Fruit fly (Drosophila melanogaster) whole organism, prepupa: ENCODE results near the gene Ip259.

ENCODE experiments used
- CG10669 ChIP-seq: fragments of 200-800 bp; sonication (Bioruptor generic); optimal IDR thresholded peaks from 3 replicates; lab custom pipeline; 2018; ENCODE audit warnings: missing biosample characterization, mild to moderate bottlenecking, missing genetic modification characterization, moderate library complexity
- CG16779 ChIP-seq: fragments of 200-800 bp; sonication (Bioruptor generic); optimal IDR thresholded peaks from 3 replicates; lab custom pipeline; 2017; ENCODE audit warnings: missing biosample characterization, mild to moderate bottlenecking, missing genetic modification characterization
- CG3032 ChIP-seq: fragments of 200-800 bp; optimal IDR thresholded peaks from 2 replicates; lab custom pipeline; 2019; ENCODE audit warnings: missing biosample characterization, mild to moderate bottlenecking, missing genetic modification characterization, moderate library complexity
- CG32006 ChIP-seq: fragments of 200-800 bp; sonication (Bioruptor generic); optimal IDR thresholded peaks from 3 replicates; lab custom pipeline; 2017; ENCODE audit warnings: missing biosample characterization, mild to moderate bottlenecking, missing genetic modification characterization
- CG7368 ChIP-seq: fragments of 200-800 bp; sonication (Bioruptor generic); optimal IDR thresholded peaks from 3 replicates; lab custom pipeline; 2016; ENCODE audit warnings: missing biosample characterization, missing genetic modification characterization
- CG8319 ChIP-seq: fragments of 200-800 bp; sonication (Bioruptor generic); optimal IDR thresholded peaks from 3 replicates; lab custom pipeline; 2016; ENCODE audit warnings: missing biosample characterization, missing genetic modification characterization
- OdsH ChIP-seq: fragments of 200-800 bp; sonication (Bioruptor generic); optimal IDR thresholded peaks from 3 replicates; lab custom pipeline; 2016; ENCODE audit warnings: missing biosample characterization, missing genetic modification characterization
- Smox ChIP-seq: fragments of 200-800 bp; sonication (Bioruptor generic); optimal IDR thresholded peaks from 3 replicates; lab custom pipeline; 2016; ENCODE audit warnings: missing biosample characterization, missing genetic modification characterization
- Sox102F ChIP-seq: fragments of 200-800 bp; sonication (Bioruptor generic); optimal IDR thresholded peaks from 2 replicates; lab custom pipeline; 2016; ENCODE audit warnings: missing biosample characterization, mild to moderate bottlenecking, missing genetic modification characterization
- eg ChIP-seq: fragments of 200-800 bp; sonication (Bioruptor generic); IDR thresholded peaks from 3 replicates; pipeline ENCODE4 v1.3.6; 2022; ENCODE audit warnings: missing biosample characterization, missing genetic modification characterization
- fd85E ChIP-seq: fragments of 200-800 bp; sonication (Bioruptor generic); optimal IDR thresholded peaks from 3 replicates; lab custom pipeline; 2016; ENCODE audit warnings: missing biosample characterization, missing genetic modification characterization

- no peak for TF ChIP-seq CG7368 (GFP tag; lab: Kevin White, UChicago)
- no peak for TF ChIP-seq fd85E
- no peak for TF ChIP-seq Sox102F (GFP tag; lab: Kevin White, UChicago)
- no peak for TF ChIP-seq eg (GFP tag; lab: Robert Waterston, UW)
- TF ChIP-seq CG3032: peak; percentile 13
- no peak for TF ChIP-seq CG10669 (GFP tag; lab: Kevin White, UChicago)
- no peak for TF ChIP-seq Smox (GFP tag; lab: Kevin White, UChicago)
- TF ChIP-seq OdsH (GFP tag; lab: Kevin White, UChicago): no peak
- TF ChIP-seq CG8319 (GFP tag; lab: Kevin White, UChicago): no peak
- no peak for TF ChIP-seq CG32006 (GFP tag; lab: Kevin White, UChicago)
- TF ChIP-seq CG16779: no peak
Observed at dm6 chr2L:10426534-10427048, 18.4 kb downstream of the Ip259 start, which contains the start of the genes SmB and KdelR.
